Fruit fly (Drosophila melanogaster) S2 (cell line): ENCODE measurements around the gene Cubn2.

Experiments
- CG8478 ChIP-seq: fragments of >200 bp; optimal IDR thresholded peaks from 2 replicates; lab custom pipeline; 2018
- CTCF ChIP-seq, 2 experiments: fragments of >200 bp; optimal IDR thresholded peaks; 2 replicates each; lab custom pipeline; 2018

- TF ChIP-seq CG8478 (no peak), CTCF (optimal IDR thresholded peaks at IDR 0.05; lab: Kevin White, UChicago) (no peak)
These were observed 49.6 kb downstream of the Cubn2 start for dm6 chr3L:11764930-11765329.
